Worm (Caenorhabditis elegans) whole organism, young adult: ENCODE data around the gene M199.7.

Experiments
- B0019.2 ChIP-seq: fragments of 200-800 bp; sonication (Bioruptor generic); conservative IDR thresholded peaks from 2 replicates; pipeline ENCODE4 v1.3.6; 2022; ENCODE audit warnings: missing genetic modification reagents, missing genetic modification characterization, missing compliant biosample characterization
- C06A6.2 ChIP-seq: fragments of 200-800 bp; sonication (Bioruptor generic); conservative IDR thresholded peaks from 2 replicates; pipeline ENCODE4 v1.3.6; 2022; ENCODE audit warnings: missing genetic modification characterization, missing compliant biosample characterization
- C17E4.6 ChIP-seq: fragments of 200-800 bp; sonication (Bioruptor generic); IDR thresholded peaks from 2 replicates; pipeline ENCODE4 v1.3.6; 2022; ENCODE audit warnings: missing genetic modification reagents, missing genetic modification characterization, missing compliant biosample characterization
- F10E7.11 ChIP-seq: sonication (generic microtip); optimal IDR thresholded peaks from 2 replicates; lab custom pipeline; 2017; ENCODE audit warnings: mild to moderate bottlenecking, missing genetic modification characterization, moderate library complexity, missing compliant biosample characterization
- F22D6.2 ChIP-seq: sonication (generic microtip); optimal IDR thresholded peaks from 2 replicates; lab custom pipeline; 2016; ENCODE audit warnings: mild to moderate bottlenecking, missing genetic modification characterization, missing compliant biosample characterization
- F33H1.4 ChIP-seq: fragments of 200-800 bp; sonication (Bioruptor generic); IDR thresholded peaks from 2 replicates; pipeline ENCODE4 v1.3.6; 2022; ENCODE audit warnings: missing genetic modification reagents, missing genetic modification characterization, missing compliant biosample characterization
- K12H6.12 ChIP-seq: fragments of 200-800 bp; sonication (Bioruptor generic); optimal IDR thresholded peaks from 2 replicates; lab custom pipeline; 2018; ENCODE audit warnings: mild to moderate bottlenecking, missing genetic modification characterization, missing compliant biosample characterization
- T07F8.4 ChIP-seq: sonication (generic microtip); optimal IDR thresholded peaks from 2 replicates; lab custom pipeline; 2016; ENCODE audit warnings: mild to moderate bottlenecking, missing genetic modification characterization, moderate library complexity, missing compliant biosample characterization
- Y53G8AR.9 ChIP-seq: fragments of 200-800 bp; sonication (Bioruptor generic); conservative IDR thresholded peaks from 2 replicates; pipeline ENCODE4 v1.3.6; 2022; ENCODE audit warnings: missing genetic modification reagents, missing genetic modification characterization, missing compliant biosample characterization
- Y95B8A.8 ChIP-seq: fragments of 200-800 bp; sonication (Bioruptor generic); IDR thresholded peaks from 2 replicates; pipeline ENCODE4 v1.3.6; 2022; ENCODE audit warnings: missing genetic modification reagents, missing genetic modification characterization, missing compliant biosample characterization
- ZK185.1 ChIP-seq: sonication (generic microtip); optimal IDR thresholded peaks from 2 replicates; lab custom pipeline; 2016; ENCODE audit warnings: mild to moderate bottlenecking, missing genetic modification characterization, missing compliant biosample characterization; ENCODE audit not compliant: poor library complexity, severe bottlenecking
- ama-1 ChIP-seq, 3 experiments: fragments of 150-350 bp in 1 of 3; sonication (generic microtip) in 2 of 3; optimal IDR thresholded peaks; 2 replicates each; lab custom pipeline; 2014 to 2018; ENCODE audit warnings: missing biosample characterization in 2 of 3, missing genetic modification characterization in 2 of 3, missing genetic modification reagents in 2 of 3
- attf-6 ChIP-seq: fragments of 200-800 bp; sonication (Bioruptor generic); IDR thresholded peaks from 2 replicates; pipeline ENCODE4 v1.3.6; 2022; ENCODE audit warnings: missing genetic modification reagents, missing genetic modification characterization, missing compliant biosample characterization
- ceh-91 ChIP-seq: fragments of 200-800 bp; sonication (Bioruptor generic); IDR thresholded peaks from 2 replicates; pipeline ENCODE4 v1.3.6; 2022; ENCODE audit warnings: missing genetic modification reagents, missing genetic modification characterization, missing compliant biosample characterization
- chd-7 ChIP-seq: sonication (generic microtip); optimal IDR thresholded peaks from 2 replicates; lab custom pipeline; 2016; ENCODE audit warnings: mild to moderate bottlenecking, missing genetic modification characterization, moderate library complexity, missing compliant biosample characterization
- dox-1 ChIP-seq: fragments of 200-800 bp; sonication (Bioruptor generic); IDR thresholded peaks from 2 replicates; pipeline ENCODE4 v1.3.6; 2022; ENCODE audit warnings: missing genetic modification reagents, missing genetic modification characterization, missing compliant biosample characterization
- egrh-3 ChIP-seq: fragments of 200-800 bp; sonication (Bioruptor generic); IDR thresholded peaks from 2 replicates; pipeline ENCODE4 v1.3.6; 2022; ENCODE audit warnings: missing genetic modification reagents, missing genetic modification characterization, missing compliant biosample characterization
- ets-4 ChIP-seq: fragments of 200-800 bp; sonication (Bioruptor generic); optimal IDR thresholded peaks from 2 replicates; lab custom pipeline; 2018; ENCODE audit warnings: mild to moderate bottlenecking, missing genetic modification characterization, missing compliant biosample characterization
- hlh-12 ChIP-seq: sonication (generic microtip); optimal IDR thresholded peaks from 2 replicates; lab custom pipeline; 2016; ENCODE audit warnings: missing genetic modification characterization, missing compliant biosample characterization
- hmg-1.2 ChIP-seq: fragments of 200-800 bp; sonication (Bioruptor generic); IDR thresholded peaks from 2 replicates; pipeline ENCODE4 v1.3.6; 2022; ENCODE audit warnings: missing genetic modification reagents, missing genetic modification characterization, missing compliant biosample characterization
- lin-35 ChIP-seq, 3 experiments: fragments of 150-350 bp in 2 of 3; sonication (generic microtip) in 1 of 3; optimal IDR thresholded peaks; 2 replicates each; lab custom pipeline; 2014 to 2018; ENCODE audit warnings: missing biosample characterization in 3 of 3, missing genetic modification characterization in 3 of 3, missing genetic modification reagents in 3 of 3
- madf-8 ChIP-seq: fragments of 200-800 bp; sonication (Bioruptor generic); conservative IDR thresholded peaks from 2 replicates; pipeline ENCODE4 v1.3.6; 2022; ENCODE audit warnings: missing genetic modification reagents, missing genetic modification characterization, missing compliant biosample characterization
- nfyb-1 ChIP-seq: fragments of 200-800 bp; sonication (Bioruptor generic); IDR thresholded peaks from 2 replicates; pipeline ENCODE4 v1.3.6; 2022; ENCODE audit warnings: missing genetic modification reagents, missing genetic modification characterization, missing compliant biosample characterization
- nhr-27 ChIP-seq: fragments of 200-800 bp; sonication (Bioruptor generic); optimal IDR thresholded peaks from 2 replicates; lab custom pipeline; 2018; ENCODE audit warnings: mild to moderate bottlenecking, missing genetic modification characterization, moderate library complexity, missing compliant biosample characterization
- pha-4 ChIP-seq: fragments of 150-350 bp; sonication (generic microtip); optimal IDR thresholded peaks from 2 replicates; lab custom pipeline; 2014; ENCODE audit warnings: missing biosample characterization, missing genetic modification reagents, missing genetic modification characterization
- repo-1 ChIP-seq: sonication (generic microtip); optimal IDR thresholded peaks from 2 replicates; lab custom pipeline; 2017; ENCODE audit warnings: mild to moderate bottlenecking, missing genetic modification characterization, missing compliant biosample characterization
- sdz-38 ChIP-seq: sonication (generic microtip); optimal IDR thresholded peaks from 2 replicates; lab custom pipeline; 2016; ENCODE audit warnings: missing genotype, missing genetic modification characterization, missing compliant biosample characterization
- snpc-1.3 ChIP-seq: sonication (generic microtip); optimal IDR thresholded peaks from 2 replicates; lab custom pipeline; 2017; ENCODE audit warnings: missing genetic modification characterization, mild to moderate bottlenecking, missing compliant biosample characterization, antibody characterized with exemption, moderate library complexity, missing genotype, missing genetic modification reagents; ENCODE audit not compliant: insufficient read depth
- snpc-4 ChIP-seq, 5 experiments: fragments of 150-350 bp in 1 of 5; sonication (generic microtip) in 4 of 5; optimal IDR thresholded peaks; 2 replicates each; lab custom pipeline; 2014 to 2018; ENCODE audit warnings: missing genetic modification characterization in 5 of 5, missing biosample characterization in 3 of 5, antibody characterized with exemption in 2 of 5, mild to moderate bottlenecking in 2 of 5, missing compliant biosample characterization in 2 of 5, missing genotype in 2 of 5, moderate library complexity in 2 of 5, missing genetic modification reagents in 1 of 5
- somi-1 ChIP-seq: fragments of 200-800 bp; sonication (Bioruptor generic); optimal IDR thresholded peaks from 2 replicates; lab custom pipeline; 2018; ENCODE audit warnings: mild to moderate bottlenecking, missing genetic modification characterization, missing compliant biosample characterization
- sptf-2 ChIP-seq: fragments of 200-800 bp; sonication (Bioruptor generic); optimal IDR thresholded peaks from 2 replicates; lab custom pipeline; 2018; ENCODE audit warnings: mild to moderate bottlenecking, missing genetic modification characterization, missing compliant biosample characterization
- tbp1 ChIP-seq: fragments of 200-800 bp; sonication (Bioruptor generic); optimal IDR thresholded peaks from 2 replicates; lab custom pipeline; 2018; ENCODE audit warnings: mild to moderate bottlenecking, missing genetic modification characterization, missing compliant biosample characterization
- tbx-9 ChIP-seq: sonication (generic microtip); optimal IDR thresholded peaks from 2 replicates; lab custom pipeline; 2016; ENCODE audit warnings: borderline replicate concordance, missing genetic modification characterization, inconsistent platforms, missing compliant biosample characterization
- unc-130 ChIP-seq: sonication (generic microtip); optimal IDR thresholded peaks from 2 replicates; lab custom pipeline; 2016; ENCODE audit warnings: missing genetic modification reagents, missing genetic modification characterization, missing compliant biosample characterization
- unc-62 ChIP-seq: fragments of 150-350 bp; optimal IDR thresholded peaks from 2 replicates; lab custom pipeline; 2014; ENCODE audit warnings: missing biosample characterization, missing genetic modification reagents, missing genetic modification characterization

The M199.7 gene

DNA sequence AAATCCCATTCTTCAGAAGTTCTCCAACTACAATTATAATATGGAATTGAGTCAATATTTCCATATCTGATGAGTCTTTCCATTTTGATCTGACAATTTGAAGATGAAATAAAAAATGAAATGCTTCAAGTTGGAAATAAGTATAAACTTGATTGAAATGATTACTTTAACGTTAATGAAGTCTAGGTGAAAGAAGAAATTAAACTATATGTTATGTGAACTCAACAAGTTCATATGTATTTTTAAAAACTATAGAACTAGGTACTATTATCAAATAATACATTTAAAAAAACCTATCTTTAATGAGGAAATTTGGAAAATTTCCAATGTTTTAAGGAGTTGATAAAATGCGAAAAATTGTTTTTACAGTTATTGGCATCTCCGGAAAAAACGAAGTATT is 24.7 kb upstream of the M199.7 start, which contains the start of gene srt-49:
srt-49 (minus strand) TSS at position 101 of the 400 bp plus-strand sequence.
- TF ChIP-seq sdz-38 (tag; lab: Kevin White, UChicago): no peak
- TF ChIP-seq dox-1 (GFP tag; lab: Robert Waterston, UW): no peak
- no peak for TF ChIP-seq ZK185.1 (tag; lab: Kevin White, UChicago)
- TF ChIP-seq unc-130 (GFP tag; lab: Kevin White, UChicago): no peak
- no peak for TF ChIP-seq nfyb-1 (GFP tag; lab: Robert Waterston, UW)
- TF ChIP-seq egrh-3 (GFP tag; lab: Robert Waterston, UW): no peak
- TF ChIP-seq F33H1.4 (GFP tag; lab: Robert Waterston, UW): no peak
- TF ChIP-seq lin-35 (GFP tag; optimal IDR thresholded peaks at IDR 0.05; lab: Kevin White, UChicago): no peak
- no peak for TF ChIP-seq chd-7 (tag; lab: Kevin White, UChicago)
- TF ChIP-seq Y95B8A.8 (GFP tag; lab: Robert Waterston, UW): no peak
- TF ChIP-seq madf-8: no peak
- no peak for TF ChIP-seq C17E4.6 (GFP tag; lab: Robert Waterston, UW)
- no peak for TF ChIP-seq F22D6.2 (tag; lab: Kevin White, UChicago)

DNA sequence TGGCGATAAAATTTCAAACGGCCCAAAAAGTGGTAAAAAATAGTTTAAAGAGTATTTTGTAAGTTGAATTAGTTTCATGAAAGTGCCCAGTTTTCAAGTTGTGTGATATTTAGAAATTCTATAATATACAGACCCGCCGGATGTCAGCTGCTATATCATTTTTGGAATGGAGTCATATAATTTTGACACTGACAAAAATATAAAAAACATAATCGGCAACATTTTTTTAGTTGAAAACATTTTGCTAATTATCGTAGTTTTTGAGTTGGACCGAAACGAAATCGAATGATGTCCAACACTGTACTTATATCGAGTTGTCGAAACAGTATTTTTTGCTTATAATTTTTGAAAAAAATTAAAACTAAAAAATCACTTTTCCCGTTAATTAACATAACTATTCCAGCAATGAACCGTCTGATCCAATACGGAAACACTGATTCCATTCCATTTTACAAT is 19.7 kb upstream of the M199.7 start, which contains the start of gene srt-44:
srt-44 (plus strand) TSS at position 406 of the 456 bp plus-strand sequence.
- no peak for TF ChIP-seq snpc-4 (GFP tag; optimal IDR thresholded peaks at IDR 0.05; lab: Kevin White, UChicago)
- peak in 1 of 4 experiments; percentile 50 for TF ChIP-seq snpc-4 (tag; optimal IDR thresholded peaks at IDR 0.05; lab: Kevin White, UChicago)
- no peak for TF ChIP-seq snpc-1.3
- no peak for TF ChIP-seq K12H6.12 (tag; lab: Kevin White, UChicago)
- no peak for TF ChIP-seq nhr-27 (tag; lab: Kevin White, UChicago)

DNA sequence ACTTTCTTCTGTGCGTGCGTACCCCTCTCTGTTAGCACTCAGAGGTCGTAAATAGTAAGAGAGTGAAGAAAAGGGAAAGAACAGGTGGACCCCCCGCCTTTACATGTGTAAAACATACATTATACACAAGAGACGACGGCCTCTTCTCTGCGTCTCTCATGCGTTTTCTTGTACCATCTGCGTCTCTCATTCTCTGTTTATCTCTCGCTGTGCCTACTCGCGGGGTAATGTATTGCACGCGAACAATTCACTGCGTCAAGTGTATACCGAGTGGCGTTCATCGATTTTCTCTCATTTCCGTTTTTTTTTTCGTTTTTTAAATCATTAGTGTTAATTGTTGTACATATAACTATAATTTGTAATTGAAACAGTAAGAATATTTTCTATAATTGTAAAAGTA is 15.8 kb upstream of the M199.7 start:
- TF ChIP-seq unc-62 (GFP tag; lab: Kevin White, UChicago) (no peak), hmg-1.2 (GFP tag; lab: Robert Waterston, UW) (peak; percentile 90), T07F8.4 (tag; lab: Kevin White, UChicago) (no peak), somi-1 (no peak), Y53G8AR.9 (no peak), sptf-2 (no peak), ama-1 (optimal IDR thresholded peaks at IDR 0.05; lab: Kevin White, UChicago) (no peak), ama-1 (GFP tag; optimal IDR thresholded peaks at IDR 0.05; lab: Kevin White, UChicago) (no peak), ets-4 (GFP tag; lab: Kevin White, UChicago) (no peak), ceh-91 (GFP tag; lab: Robert Waterston, UW) (no peak), tbx-9 (tag; lab: Kevin White, UChicago) (no peak), repo-1 (tag; lab: Kevin White, UChicago) (no peak), F10E7.11 (tag; lab: Kevin White, UChicago) (no peak), B0019.2 (GFP tag; lab: Robert Waterston, UW) (no peak), hlh-12 (tag; lab: Kevin White, UChicago) (no peak), tbp1 (GFP tag; lab: Kevin White, UChicago) (peak; percentile 21), Y95B8A.8 (GFP tag; lab: Robert Waterston, UW) (no peak), attf-6 (GFP tag; lab: Robert Waterston, UW) (peak; percentile 80), C06A6.2 (no peak), pha-4 (tag; lab: Kevin White, UChicago) (no peak), snpc-4 (GFP tag; optimal IDR thresholded peaks at IDR 0.05; lab: Kevin White, UChicago) (peak; percentile 17), snpc-4 (tag; optimal IDR thresholded peaks at IDR 0.05; lab: Kevin White, UChicago) (peak in 3 of 4 experiments; percentile 46 to 87 (median 66))
